Worm (Caenorhabditis elegans) whole organism, L3 larva: Measurements from ENCODE around the gene irk-1.

ENCODE experiments used
- R02D3.7 ChIP-seq: fragments of 150-350 bp; optimal IDR thresholded peaks from 2 replicates; lab custom pipeline; 2014; ENCODE audit warnings: missing biosample characterization, missing genetic modification characterization
- aly-2 ChIP-seq: fragments of 150-350 bp; optimal IDR thresholded peaks from 2 replicates; lab custom pipeline; 2014; ENCODE audit warnings: missing biosample characterization, missing genetic modification characterization
- ama-1 ChIP-seq: fragments of 150-350 bp; optimal IDR thresholded peaks from 2 replicates; lab custom pipeline; 2018
- ceh-16 ChIP-seq: sonication (generic microtip); optimal IDR thresholded peaks from 2 replicates; lab custom pipeline; 2017; ENCODE audit warnings: missing biosample characterization, missing genetic modification characterization
- ceh-82 ChIP-seq: fragments of 150-350 bp; optimal IDR thresholded peaks from 2 replicates; lab custom pipeline; 2014; ENCODE audit warnings: missing biosample characterization, missing genetic modification characterization
- ceh-9 ChIP-seq: sonication (generic microtip); optimal IDR thresholded peaks from 2 replicates; lab custom pipeline; 2018; ENCODE audit warnings: missing biosample characterization, missing genetic modification characterization
- daf-12 ChIP-seq: fragments of 150-350 bp; optimal IDR thresholded peaks from 2 replicates; lab custom pipeline; 2014; ENCODE audit warnings: missing biosample characterization, missing genetic modification reagents, missing genetic modification characterization
- egl-27 ChIP-seq: sonication (generic microtip); optimal IDR thresholded peaks from 4 replicates; lab custom pipeline; 2017; ENCODE audit warnings: missing biosample characterization, missing genetic modification reagents, missing genetic modification characterization
- elt-1 ChIP-seq: fragments of 150-350 bp; optimal IDR thresholded peaks from 2 replicates; lab custom pipeline; 2014; ENCODE audit warnings: missing biosample characterization, missing genetic modification characterization
- elt-2 ChIP-seq: sonication (generic microtip); optimal IDR thresholded peaks from 2 replicates; lab custom pipeline; 2016; ENCODE audit warnings: missing genetic modification reagents, mild to moderate bottlenecking, missing genetic modification characterization, missing compliant biosample characterization
- eor-1 ChIP-seq, 2 experiments: fragments of 150-350 bp; optimal IDR thresholded peaks; 2 replicates each; lab custom pipeline; 2014 to 2018; ENCODE audit warnings: missing biosample characterization in 2 of 2, missing genetic modification characterization in 2 of 2
- fkh-10 ChIP-seq: sonication (generic microtip); optimal IDR thresholded peaks from 2 replicates; lab custom pipeline; 2017; ENCODE audit warnings: missing biosample characterization, missing genetic modification reagents, missing genetic modification characterization
- fos-1 ChIP-seq: fragments of 150-350 bp; optimal IDR thresholded peaks from 2 replicates; lab custom pipeline; 2014; ENCODE audit warnings: missing biosample characterization, missing genetic modification characterization
- jun-1 ChIP-seq: fragments of 150-350 bp; optimal IDR thresholded peaks from 2 replicates; lab custom pipeline; 2014; ENCODE audit warnings: missing biosample characterization, missing genetic modification reagents, missing genetic modification characterization
- lin-39 ChIP-seq: fragments of 150-350 bp; optimal IDR thresholded peaks from 2 replicates; lab custom pipeline; 2018; ENCODE audit warnings: missing biosample characterization, missing genetic modification reagents, missing genetic modification characterization
- lsy-12 ChIP-seq: sonication (generic microtip); optimal IDR thresholded peaks from 2 replicates; lab custom pipeline; 2016; ENCODE audit warnings: mild to moderate bottlenecking, missing genetic modification characterization, missing compliant biosample characterization
- mml-1 ChIP-seq: fragments of 150-350 bp; sonication (generic microtip); optimal IDR thresholded peaks from 3 replicates; lab custom pipeline; 2014; ENCODE audit warnings: missing biosample characterization, missing genetic modification characterization
- nhr-23 ChIP-seq: fragments of 150-350 bp; optimal IDR thresholded peaks from 2 replicates; lab custom pipeline; 2014; ENCODE audit warnings: missing biosample characterization, missing genetic modification reagents, missing genetic modification characterization
- nhr-237 ChIP-seq: fragments of 150-350 bp; optimal IDR thresholded peaks from 2 replicates; lab custom pipeline; 2014; ENCODE audit warnings: missing biosample characterization, missing genetic modification characterization
- nhr-25 ChIP-seq: sonication (generic microtip); optimal IDR thresholded peaks from 2 replicates; lab custom pipeline; 2017; ENCODE audit warnings: missing biosample characterization, missing genetic modification characterization
- nhr-43 ChIP-seq: sonication (generic microtip); optimal IDR thresholded peaks from 2 replicates; lab custom pipeline; 2016; ENCODE audit warnings: mild to moderate bottlenecking, missing genetic modification characterization, missing compliant biosample characterization; ENCODE audit not compliant: poor library complexity, severe bottlenecking
- nhr-67 ChIP-seq: fragments of 150-350 bp; optimal IDR thresholded peaks from 2 replicates; lab custom pipeline; 2014; ENCODE audit warnings: missing biosample characterization, missing genetic modification characterization
- nhr-76 ChIP-seq: fragments of 150-350 bp; sonication (generic microtip); optimal IDR thresholded peaks from 5 replicates; lab custom pipeline; 2014; ENCODE audit warnings: missing biosample characterization, missing genetic modification characterization
- nhr-77 ChIP-seq: fragments of 150-350 bp; optimal IDR thresholded peaks from 2 replicates; lab custom pipeline; 2014; ENCODE audit warnings: missing biosample characterization, missing genetic modification characterization
- pha-4 ChIP-seq: fragments of 150-350 bp; optimal IDR thresholded peaks from 2 replicates; lab custom pipeline; 2014; ENCODE audit warnings: missing biosample characterization, missing genetic modification reagents, missing genetic modification characterization
- pqm-1 ChIP-seq: fragments of 150-350 bp; optimal IDR thresholded peaks from 2 replicates; lab custom pipeline; 2017; ENCODE audit warnings: missing biosample characterization, missing genetic modification characterization, inconsistent platforms
- snpc-4 ChIP-seq: fragments of 150-350 bp; optimal IDR thresholded peaks from 2 replicates; lab custom pipeline; 2014; ENCODE audit warnings: missing biosample characterization, missing genetic modification characterization
- tbx-2 ChIP-seq: sonication (generic microtip); optimal IDR thresholded peaks from 2 replicates; lab custom pipeline; 2016; ENCODE audit warnings: mild to moderate bottlenecking, missing genetic modification characterization, missing compliant biosample characterization
- unc-39 ChIP-seq: sonication (generic microtip); optimal IDR thresholded peaks from 4 replicates; lab custom pipeline; 2017; ENCODE audit warnings: missing biosample characterization, missing genetic modification characterization
- unc-62 ChIP-seq: fragments of 150-350 bp; sonication (generic microtip); optimal IDR thresholded peaks from 4 replicates; lab custom pipeline; 2014; ENCODE audit warnings: missing biosample characterization, missing genetic modification reagents, missing genetic modification characterization
- zag-1 ChIP-seq: fragments of 150-350 bp; optimal IDR thresholded peaks from 2 replicates; lab custom pipeline; 2014; ENCODE audit warnings: missing biosample characterization, missing genetic modification characterization
- ztf-4 ChIP-seq: fragments of 150-350 bp; optimal IDR thresholded peaks from 2 replicates; lab custom pipeline; 2014; ENCODE audit warnings: missing biosample characterization, missing genetic modification characterization

Gene irk-1

DNA sequence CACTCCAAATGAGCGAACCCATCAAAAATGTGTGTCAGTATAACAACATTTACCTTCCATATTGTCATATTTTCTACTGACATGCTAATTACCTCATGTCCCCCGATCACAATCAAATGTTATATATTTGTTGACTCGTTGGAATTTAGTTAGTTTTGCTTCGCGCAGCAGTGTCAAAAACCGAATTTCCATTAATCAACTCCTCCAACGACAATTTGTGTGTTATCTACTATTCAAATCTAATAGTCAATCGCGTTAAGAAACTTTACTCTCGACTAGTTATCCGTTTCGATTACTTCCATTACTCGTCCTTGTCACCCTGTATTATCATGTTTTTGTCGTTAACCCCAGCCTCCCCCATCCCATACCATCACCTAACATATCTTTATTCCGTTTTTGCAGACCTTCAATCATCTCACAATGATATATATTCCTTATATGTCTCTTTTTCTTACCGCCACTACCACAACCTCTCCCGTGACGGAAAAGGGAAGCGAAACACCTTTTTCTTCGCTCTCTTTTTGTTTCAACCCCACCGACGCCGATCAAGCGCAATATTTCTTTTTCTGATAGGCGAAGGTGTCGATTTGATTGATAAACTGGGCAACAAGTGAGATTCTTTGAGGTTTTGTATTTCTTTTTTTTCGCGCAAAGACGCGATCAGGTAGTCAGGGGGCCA lies 18.1 kb upstream of the irk-1 start:
- peak; percentile 81 for TF ChIP-seq elt-1 (tag; lab: Kevin White, UChicago)
- TF ChIP-seq nhr-77, result no peak
- TF ChIP-seq, all 47 proteins: peak for 1

DNA sequence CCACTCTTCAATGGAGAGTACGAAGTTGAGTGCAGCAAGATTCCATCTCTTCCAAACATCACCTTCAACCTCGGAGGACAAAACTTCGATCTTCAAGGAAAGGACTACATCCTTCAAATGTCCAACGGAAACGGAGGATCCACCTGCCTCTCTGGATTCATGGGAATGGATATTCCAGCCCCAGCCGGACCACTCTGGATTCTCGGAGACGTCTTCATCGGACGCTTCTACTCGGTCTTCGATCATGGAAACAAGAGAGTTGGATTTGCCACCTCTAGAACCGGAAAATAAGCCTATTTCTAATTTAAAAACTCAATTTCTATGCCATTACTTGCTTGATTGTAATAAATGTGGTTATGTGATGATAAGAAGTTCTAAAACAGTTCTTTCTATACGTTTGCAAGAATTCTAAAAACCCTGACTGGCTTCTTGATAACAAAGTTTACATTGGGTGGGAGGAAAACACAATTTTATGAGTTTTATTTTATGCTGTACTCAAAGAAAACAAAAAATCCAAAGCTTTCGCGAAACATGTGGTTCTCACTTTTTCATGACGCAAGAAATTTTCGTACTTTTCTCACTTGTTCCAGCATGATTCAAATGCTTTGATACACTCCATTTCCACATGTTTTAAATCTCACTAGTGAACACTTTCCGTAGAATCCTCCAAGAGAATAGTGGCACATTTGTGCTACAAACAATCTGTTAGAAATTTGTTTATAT lies 14.5 kb upstream of the irk-1 start:
- TF ChIP-seq fos-1 (tag; lab: Kevin White, UChicago) (peak; percentile 4), egl-27 (tag; lab: Kevin White, UChicago) (no peak), pqm-1 (tag; lab: Kevin White, UChicago) (peak; percentile 5), elt-2 (tag; lab: Kevin White, UChicago) (peak; percentile 77), elt-1 (tag; lab: Kevin White, UChicago) (no peak), pha-4 (tag; lab: Kevin White, UChicago) (peak; percentile 59), ceh-82 (no peak), ama-1 (no peak), daf-12 (tag; lab: Kevin White, UChicago) (no peak), nhr-25 (tag; lab: Kevin White, UChicago) (no peak), nhr-77 (peak; percentile 1), jun-1 (peak; percentile 24)

DNA sequence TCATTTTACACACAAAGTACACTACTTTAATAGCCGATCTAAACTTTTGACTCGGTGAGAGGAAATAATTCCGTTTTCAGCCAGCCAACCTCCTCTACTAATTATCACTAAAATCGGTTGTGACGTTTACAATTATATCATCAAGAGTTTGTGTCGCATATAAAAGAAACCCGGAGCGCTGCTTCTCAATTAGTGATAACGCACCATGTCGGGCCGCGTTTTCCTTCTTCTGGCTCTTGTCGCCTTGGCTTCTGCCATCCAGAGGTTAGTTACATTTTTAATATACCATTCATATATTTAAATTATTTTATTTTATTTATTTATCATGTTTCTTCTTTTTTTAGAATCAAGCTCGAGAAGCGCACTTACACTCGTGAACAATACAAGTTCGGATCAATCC lies 13.1 kb upstream of the irk-1 start, which contains the start of gene asp-3:
asp-3 (plus strand) TSS at position 79 of the 400 bp plus-strand sequence.
- TF ChIP-seq pqm-1 (tag; lab: Kevin White, UChicago), result peak; percentile 41
- TF ChIP-seq ztf-4 (tag; lab: Kevin White, UChicago), result no peak
- TF ChIP-seq elt-2 (tag; lab: Kevin White, UChicago), result peak; percentile 68
- TF ChIP-seq pha-4 (tag; lab: Kevin White, UChicago), result peak; percentile 2
- TF ChIP-seq, all 47 proteins: peak for 3

DNA sequence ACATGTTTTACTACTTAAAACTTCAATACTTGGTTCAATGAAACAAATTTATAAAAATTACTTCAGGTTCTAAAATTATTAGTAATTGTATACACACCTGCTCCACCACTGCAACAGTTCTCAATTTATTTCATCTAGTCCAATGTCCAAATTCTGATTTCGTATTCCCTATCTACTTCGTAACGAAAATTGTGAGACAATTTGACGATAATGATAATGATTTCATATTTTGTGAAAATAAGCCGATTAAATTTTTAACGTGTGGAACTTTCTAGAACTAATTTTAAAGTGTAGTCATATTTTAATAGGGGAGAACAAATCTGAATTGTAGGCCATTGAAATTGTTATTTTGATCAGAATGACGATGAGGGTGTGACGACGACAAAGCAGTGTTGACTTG lies 12.5 kb upstream of the irk-1 start:
- TF ChIP-seq unc-62 (no peak), nhr-23 (tag; lab: Kevin White, UChicago) (no peak), ama-1 (no peak), nhr-77 (no peak), unc-39 (tag; lab: Kevin White, UChicago) (no peak), pha-4 (tag; lab: Kevin White, UChicago) (peak; percentile 1), ceh-9 (tag; lab: Kevin White, UChicago) (no peak), R02D3.7 (no peak), elt-2 (tag; lab: Kevin White, UChicago) (peak; percentile 48), snpc-4 (tag; lab: Kevin White, UChicago) (no peak), pqm-1 (tag; lab: Kevin White, UChicago) (peak; percentile 48), ceh-16 (tag; lab: Kevin White, UChicago) (no peak), lin-39 (tag; lab: Kevin White, UChicago) (no peak), zag-1 (tag; lab: Kevin White, UChicago) (no peak), fkh-10 (GFP tag; lab: Kevin White, UChicago) (no peak), nhr-43 (tag; lab: Kevin White, UChicago) (no peak), nhr-237 (tag; lab: Kevin White, UChicago) (no peak), mml-1 (tag; lab: Kevin White, UChicago) (no peak), aly-2 (no peak), egl-27 (tag; lab: Kevin White, UChicago) (no peak), lsy-12 (tag; lab: Kevin White, UChicago) (no peak), daf-12 (tag; lab: Kevin White, UChicago) (no peak), nhr-76 (tag; lab: Kevin White, UChicago) (no peak), tbx-2 (tag; lab: Kevin White, UChicago) (no peak), eor-1 (tag; optimal IDR thresholded peaks at IDR 0.05; lab: Kevin White, UChicago) (no peak), nhr-67 (tag; lab: Kevin White, UChicago) (no peak)
